Worm (Caenorhabditis elegans) whole organism, L3 larva: Measurements from ENCODE around the gene Y59E9AL.4.
"Not testable (repeated sequence)": the region's sequence is repeated elsewhere in the genome, so short reads cannot be mapped to it uniquely, and the experiment has no call there.

Experiments used
- R02D3.7 ChIP-seq: fragments of 150-350 bp; optimal IDR thresholded peaks from 2 replicates; lab custom pipeline; 2014; ENCODE audit warnings: missing biosample characterization, missing genetic modification characterization
- ZK546.5 ChIP-seq: sonication (generic microtip); optimal IDR thresholded peaks from 2 replicates; lab custom pipeline; 2017; ENCODE audit warnings: missing biosample characterization, missing genetic modification characterization
- aly-2 ChIP-seq: fragments of 150-350 bp; optimal IDR thresholded peaks from 2 replicates; lab custom pipeline; 2014; ENCODE audit warnings: missing biosample characterization, missing genetic modification characterization
- ama-1 ChIP-seq: fragments of 150-350 bp; optimal IDR thresholded peaks from 2 replicates; lab custom pipeline; 2018
- ceh-16 ChIP-seq: sonication (generic microtip); optimal IDR thresholded peaks from 2 replicates; lab custom pipeline; 2017; ENCODE audit warnings: missing biosample characterization, missing genetic modification characterization
- ceh-28 ChIP-seq: fragments of 150-350 bp; optimal IDR thresholded peaks from 2 replicates; lab custom pipeline; 2014; ENCODE audit warnings: missing biosample characterization, missing genetic modification reagents, missing genetic modification characterization
- ceh-82 ChIP-seq: fragments of 150-350 bp; optimal IDR thresholded peaks from 2 replicates; lab custom pipeline; 2014; ENCODE audit warnings: missing biosample characterization, missing genetic modification characterization
- ceh-9 ChIP-seq: sonication (generic microtip); optimal IDR thresholded peaks from 2 replicates; lab custom pipeline; 2018; ENCODE audit warnings: missing biosample characterization, missing genetic modification characterization
- daf-12 ChIP-seq: fragments of 150-350 bp; optimal IDR thresholded peaks from 2 replicates; lab custom pipeline; 2014; ENCODE audit warnings: missing biosample characterization, missing genetic modification reagents, missing genetic modification characterization
- egl-27 ChIP-seq: sonication (generic microtip); optimal IDR thresholded peaks from 4 replicates; lab custom pipeline; 2017; ENCODE audit warnings: missing biosample characterization, missing genetic modification reagents, missing genetic modification characterization
- egl-5 ChIP-seq: fragments of 150-350 bp; optimal IDR thresholded peaks from 2 replicates; lab custom pipeline; 2017; ENCODE audit warnings: missing biosample characterization, missing genetic modification reagents, missing genetic modification characterization, inconsistent platforms
- elt-1 ChIP-seq: fragments of 150-350 bp; optimal IDR thresholded peaks from 2 replicates; lab custom pipeline; 2014; ENCODE audit warnings: missing biosample characterization, missing genetic modification characterization
- elt-2 ChIP-seq: sonication (generic microtip); optimal IDR thresholded peaks from 2 replicates; lab custom pipeline; 2016; ENCODE audit warnings: missing genetic modification reagents, mild to moderate bottlenecking, missing genetic modification characterization, missing compliant biosample characterization
- elt-3 ChIP-seq, 3 experiments: fragments of 150-350 bp in 1 of 3; sonication (generic microtip) in 2 of 3; optimal IDR thresholded peaks; 2 replicates in 2 of 3; 4 replicates in 1 of 3; lab custom pipeline; 2014 to 2017; ENCODE audit warnings: missing biosample characterization in 3 of 3, missing genetic modification characterization in 3 of 3
- eor-1 ChIP-seq, 2 experiments: fragments of 150-350 bp; optimal IDR thresholded peaks; 2 replicates each; lab custom pipeline; 2014 to 2018; ENCODE audit warnings: missing biosample characterization in 2 of 2, missing genetic modification characterization in 2 of 2
- fkh-10 ChIP-seq: sonication (generic microtip); optimal IDR thresholded peaks from 2 replicates; lab custom pipeline; 2017; ENCODE audit warnings: missing biosample characterization, missing genetic modification reagents, missing genetic modification characterization
- fkh-2 ChIP-seq: fragments of 150-350 bp; optimal IDR thresholded peaks from 2 replicates; lab custom pipeline; 2014; ENCODE audit warnings: missing biosample characterization, missing genetic modification reagents, missing genetic modification characterization
- fos-1 ChIP-seq: fragments of 150-350 bp; optimal IDR thresholded peaks from 2 replicates; lab custom pipeline; 2014; ENCODE audit warnings: missing biosample characterization, missing genetic modification characterization
- hmg-11 ChIP-seq: sonication (generic microtip); optimal IDR thresholded peaks from 2 replicates; lab custom pipeline; 2016; ENCODE audit warnings: missing genetic modification characterization, missing compliant biosample characterization
- jun-1 ChIP-seq: fragments of 150-350 bp; optimal IDR thresholded peaks from 2 replicates; lab custom pipeline; 2014; ENCODE audit warnings: missing biosample characterization, missing genetic modification reagents, missing genetic modification characterization
- lin-15B ChIP-seq: fragments of 150-350 bp; optimal IDR thresholded peaks from 2 replicates; lab custom pipeline; 2014; ENCODE audit warnings: missing biosample characterization, missing genetic modification characterization
- lin-39 ChIP-seq: fragments of 150-350 bp; optimal IDR thresholded peaks from 2 replicates; lab custom pipeline; 2018; ENCODE audit warnings: missing biosample characterization, missing genetic modification reagents, missing genetic modification characterization
- lsy-12 ChIP-seq: sonication (generic microtip); optimal IDR thresholded peaks from 2 replicates; lab custom pipeline; 2016; ENCODE audit warnings: mild to moderate bottlenecking, missing genetic modification characterization, missing compliant biosample characterization
- mdl-1 ChIP-seq: fragments of 150-350 bp; optimal IDR thresholded peaks from 2 replicates; lab custom pipeline; 2014; ENCODE audit warnings: missing biosample characterization, missing genetic modification characterization
- mml-1 ChIP-seq: fragments of 150-350 bp; sonication (generic microtip); optimal IDR thresholded peaks from 3 replicates; lab custom pipeline; 2014; ENCODE audit warnings: missing biosample characterization, missing genetic modification characterization
- nfya-1 ChIP-seq: sonication (generic microtip); optimal IDR thresholded peaks from 2 replicates; lab custom pipeline; 2017; ENCODE audit warnings: missing genetic modification characterization, mild to moderate bottlenecking, missing compliant biosample characterization, antibody characterized with exemption, moderate library complexity; ENCODE audit not compliant: insufficient read depth
- nhr-11 ChIP-seq: fragments of 150-350 bp; optimal IDR thresholded peaks from 2 replicates; lab custom pipeline; 2014; ENCODE audit warnings: missing biosample characterization, missing genetic modification characterization
- nhr-12 ChIP-seq: fragments of 150-350 bp; optimal IDR thresholded peaks from 2 replicates; lab custom pipeline; 2014; ENCODE audit warnings: missing biosample characterization, missing genetic modification characterization
- nhr-23 ChIP-seq: fragments of 150-350 bp; optimal IDR thresholded peaks from 2 replicates; lab custom pipeline; 2014; ENCODE audit warnings: missing biosample characterization, missing genetic modification reagents, missing genetic modification characterization
- nhr-237 ChIP-seq: fragments of 150-350 bp; optimal IDR thresholded peaks from 2 replicates; lab custom pipeline; 2014; ENCODE audit warnings: missing biosample characterization, missing genetic modification characterization
- nhr-25 ChIP-seq: sonication (generic microtip); optimal IDR thresholded peaks from 2 replicates; lab custom pipeline; 2017; ENCODE audit warnings: missing biosample characterization, missing genetic modification characterization
- nhr-28 ChIP-seq: fragments of 150-350 bp; optimal IDR thresholded peaks from 2 replicates; lab custom pipeline; 2014; ENCODE audit warnings: missing biosample characterization, missing genetic modification characterization
- nhr-43 ChIP-seq: sonication (generic microtip); optimal IDR thresholded peaks from 2 replicates; lab custom pipeline; 2016; ENCODE audit warnings: mild to moderate bottlenecking, missing genetic modification characterization, missing compliant biosample characterization; ENCODE audit not compliant: poor library complexity, severe bottlenecking
- nhr-67 ChIP-seq: fragments of 150-350 bp; optimal IDR thresholded peaks from 2 replicates; lab custom pipeline; 2014; ENCODE audit warnings: missing biosample characterization, missing genetic modification characterization
- nhr-76 ChIP-seq: fragments of 150-350 bp; sonication (generic microtip); optimal IDR thresholded peaks from 5 replicates; lab custom pipeline; 2014; ENCODE audit warnings: missing biosample characterization, missing genetic modification characterization
- nhr-77 ChIP-seq: fragments of 150-350 bp; optimal IDR thresholded peaks from 2 replicates; lab custom pipeline; 2014; ENCODE audit warnings: missing biosample characterization, missing genetic modification characterization
- pha-4 ChIP-seq: fragments of 150-350 bp; optimal IDR thresholded peaks from 2 replicates; lab custom pipeline; 2014; ENCODE audit warnings: missing biosample characterization, missing genetic modification reagents, missing genetic modification characterization
- sea-2 ChIP-seq: fragments of 150-350 bp; sonication (generic microtip); optimal IDR thresholded peaks from 4 replicates; lab custom pipeline; 2014; ENCODE audit warnings: missing biosample characterization, missing genetic modification reagents, missing genetic modification characterization
- skn-1 ChIP-seq: fragments of 150-350 bp; optimal IDR thresholded peaks from 2 replicates; lab custom pipeline; 2014; ENCODE audit warnings: missing biosample characterization, missing genetic modification characterization
- snpc-4 ChIP-seq: fragments of 150-350 bp; optimal IDR thresholded peaks from 2 replicates; lab custom pipeline; 2014; ENCODE audit warnings: missing biosample characterization, missing genetic modification characterization
- tbx-2 ChIP-seq: sonication (generic microtip); optimal IDR thresholded peaks from 2 replicates; lab custom pipeline; 2016; ENCODE audit warnings: mild to moderate bottlenecking, missing genetic modification characterization, missing compliant biosample characterization
- unc-39 ChIP-seq: sonication (generic microtip); optimal IDR thresholded peaks from 4 replicates; lab custom pipeline; 2017; ENCODE audit warnings: missing biosample characterization, missing genetic modification characterization
- unc-62 ChIP-seq: fragments of 150-350 bp; sonication (generic microtip); optimal IDR thresholded peaks from 4 replicates; lab custom pipeline; 2014; ENCODE audit warnings: missing biosample characterization, missing genetic modification reagents, missing genetic modification characterization
- zag-1 ChIP-seq: fragments of 150-350 bp; optimal IDR thresholded peaks from 2 replicates; lab custom pipeline; 2014; ENCODE audit warnings: missing biosample characterization, missing genetic modification characterization
- ztf-11 ChIP-seq: fragments of 150-350 bp; optimal IDR thresholded peaks from 2 replicates; lab custom pipeline; 2014; ENCODE audit warnings: missing biosample characterization, missing genetic modification characterization
- ztf-4 ChIP-seq: fragments of 150-350 bp; optimal IDR thresholded peaks from 2 replicates; lab custom pipeline; 2014; ENCODE audit warnings: missing biosample characterization, missing genetic modification characterization

Y59E9AL.4 gene

ce11 chrIV:5218496-5218895 lies 3.5 kb upstream of the Y59E9AL.4 start, which contains the start of gene nsph-4.2:
Gene nsph-4.2 (plus strand): TSS chrIV:5218796.
- not testable (repeated sequence) for TF ChIP-seq lsy-12; ZK546.5; pha-4 (tag; lab: Kevin White, UChicago)

- TF ChIP-seq nhr-25 (tag; lab: Kevin White, UChicago) (peak; percentile 66), nhr-23 (peak; percentile 82), elt-1 (tag; lab: Kevin White, UChicago) (no peak), fos-1 (tag; lab: Kevin White, UChicago) (no peak)
Measured at ce11 chrIV:5216349-5216748, 1.4 kb upstream of the Y59E9AL.4 start.

ce11 chrIV:5210606-5211005 lies 4.4 kb downstream of the Y59E9AL.4 start:
- no peak for TF ChIP-seq unc-62 (GFP tag; lab: Kevin White, UChicago)
- no peak for TF ChIP-seq mdl-1 (tag; lab: Kevin White, UChicago)
- no peak for TF ChIP-seq ceh-82 (tag; lab: Kevin White, UChicago)
- TF ChIP-seq ceh-28 (tag; lab: Kevin White, UChicago) = no peak
- no peak for TF ChIP-seq elt-3 (tag; optimal IDR thresholded peaks at IDR 0.05; lab: Kevin White, UChicago)
- no peak for TF ChIP-seq ztf-11 (tag; lab: Kevin White, UChicago)
- TF ChIP-seq eor-1 (tag; optimal IDR thresholded peaks at IDR 0.05; lab: Kevin White, UChicago) = no peak
- TF ChIP-seq nhr-28 = no peak

- no peak for TF ChIP-seq ZK546.5
- TF ChIP-seq nhr-76 (tag; lab: Kevin White, UChicago) = no peak
- peak; percentile 51 for TF ChIP-seq jun-1 (tag; lab: Kevin White, UChicago)
- TF ChIP-seq nhr-67 = no peak
- no peak for TF ChIP-seq fos-1 (tag; lab: Kevin White, UChicago)
- no peak for TF ChIP-seq ama-1 (lab: Kevin White, UChicago)
- peak; percentile 69 for TF ChIP-seq nhr-11
- TF ChIP-seq nhr-23 = no peak
- no peak for TF ChIP-seq mdl-1 (tag; lab: Kevin White, UChicago)
- peak; percentile 84 for TF ChIP-seq snpc-4 (tag; lab: Kevin White, UChicago)
- no peak for TF ChIP-seq unc-62 (GFP tag; lab: Kevin White, UChicago)
- no peak for TF ChIP-seq sea-2 (GFP tag; lab: Kevin White, UChicago)
- TF ChIP-seq ceh-16 = no peak
- TF ChIP-seq ceh-9 = no peak
- TF ChIP-seq aly-2 (tag; lab: Kevin White, UChicago) = no peak
- TF ChIP-seq eor-1 (tag; optimal IDR thresholded peaks at IDR 0.05; lab: Kevin White, UChicago) = no peak
- TF ChIP-seq mml-1 (tag; lab: Kevin White, UChicago) = no peak
- peak; percentile 24 for TF ChIP-seq nhr-43 (tag; lab: Kevin White, UChicago)
- TF ChIP-seq R02D3.7 (tag; lab: Kevin White, UChicago) = peak; percentile 97
- peak; percentile 63 for TF ChIP-seq lin-39 (tag; lab: Kevin White, UChicago)
- TF ChIP-seq ceh-82 (tag; lab: Kevin White, UChicago) = no peak
- no peak for TF ChIP-seq elt-1 (tag; lab: Kevin White, UChicago)
- peak; percentile 65 for TF ChIP-seq ceh-28 (tag; lab: Kevin White, UChicago)
- TF ChIP-seq fkh-10 (GFP tag; lab: Kevin White, UChicago) = no peak
- peak; percentile 96 for TF ChIP-seq lin-15B (tag; lab: Kevin White, UChicago)
- no peak for TF ChIP-seq elt-3 (tag; optimal IDR thresholded peaks at IDR 0.05; lab: Kevin White, UChicago)
- no peak for TF ChIP-seq nhr-12
- no peak for TF ChIP-seq daf-12
- peak; percentile 94 for TF ChIP-seq egl-5 (tag; lab: Kevin White, UChicago)
- TF ChIP-seq nhr-77 (tag; lab: Kevin White, UChicago) = peak; percentile 63
- peak; percentile 86 for TF ChIP-seq pha-4 (tag; lab: Kevin White, UChicago)
- no peak for TF ChIP-seq nhr-237 (tag; lab: Kevin White, UChicago)
- no peak for TF ChIP-seq ztf-11 (tag; lab: Kevin White, UChicago)
- no peak for TF ChIP-seq tbx-2 (tag; lab: Kevin White, UChicago)
- TF ChIP-seq fkh-2 = peak; percentile 58
- TF ChIP-seq elt-2 (tag; lab: Kevin White, UChicago) = peak; percentile 46
- TF ChIP-seq unc-39 (tag; lab: Kevin White, UChicago) = no peak
- TF ChIP-seq lsy-12 = peak; percentile 48
- TF ChIP-seq hmg-11 (tag; lab: Kevin White, UChicago) = peak; percentile 91
- TF ChIP-seq nfya-1 (tag; lab: Kevin White, UChicago) = peak; percentile 77
- no peak for TF ChIP-seq egl-27
- TF ChIP-seq nhr-28 = no peak
- TF ChIP-seq zag-1 (tag; lab: Kevin White, UChicago) = no peak
- peak; percentile 62 for TF ChIP-seq nhr-25 (tag; lab: Kevin White, UChicago)
- TF ChIP-seq ztf-4 = no peak
- no peak for TF ChIP-seq skn-1
Measured at ce11 chrIV:5209390-5209789, 5.6 kb downstream of the Y59E9AL.4 start, which contains the start of the genes Y59E9AL.36 and nbet-1. Gene Y59E9AL.36 (minus strand): TSS chrIV:5209481. Gene nbet-1 (plus strand): TSS chrIV:5209501.
